Fruit fly (Drosophila melanogaster) whole organism, embryonic: Measurements from ENCODE around the gene Hmt4-20.

Source experiments
- Adf1 ChIP-seq: fragments of 200-800 bp; sonication (Bioruptor generic); IDR thresholded peaks from 2 replicates; pipeline ENCODE4 v1.3.6; 2022; ENCODE audit warnings: missing biosample characterization, missing genetic modification characterization
- BEAF-32 ChIP-seq: fragments of 200-800 bp; sonication (Bioruptor generic); optimal IDR thresholded peaks from 3 replicates; lab custom pipeline; 2017; ENCODE audit warnings: missing biosample characterization, missing genetic modification characterization, mild to moderate bottlenecking, moderate library complexity, missing genetic modification reagents
- CG10267 ChIP-seq: fragments of 200-800 bp; sonication (Bioruptor generic); optimal IDR thresholded peaks from 2 replicates; lab custom pipeline; 2018; ENCODE audit warnings: missing biosample characterization, mild to moderate bottlenecking, missing genetic modification characterization, moderate library complexity
- CG11504 ChIP-seq: fragments of 200-800 bp; sonication (Bioruptor generic); optimal IDR thresholded peaks from 3 replicates; lab custom pipeline; 2019; ENCODE audit warnings: missing biosample characterization, mild to moderate bottlenecking, missing genetic modification characterization, moderate library complexity
- CG12236 ChIP-seq: fragments of 200-800 bp; sonication (Bioruptor generic); optimal IDR thresholded peaks from 2 replicates; lab custom pipeline; 2016; ENCODE audit warnings: missing biosample characterization, missing genetic modification characterization
- CG13287 ChIP-seq: fragments of 200-800 bp; sonication (Bioruptor generic); IDR thresholded peaks from 2 replicates; pipeline ENCODE4 v1.3.6; 2022; ENCODE audit warnings: missing biosample characterization, missing genetic modification characterization; ENCODE audit not compliant: partially characterized antibody
- CG13296 ChIP-seq: fragments of 200-800 bp; sonication (Bioruptor generic); optimal IDR thresholded peaks from 3 replicates; lab custom pipeline; 2018; ENCODE audit warnings: missing biosample characterization, mild to moderate bottlenecking, missing genetic modification characterization
- CG15011 ChIP-seq: fragments of 200-800 bp; sonication (Bioruptor generic); optimal IDR thresholded peaks from 3 replicates; lab custom pipeline; 2018; ENCODE audit warnings: missing biosample characterization, mild to moderate bottlenecking, missing genetic modification characterization
- CG1603 ChIP-seq: fragments of 200-800 bp; sonication (Bioruptor generic); optimal IDR thresholded peaks from 2 replicates; lab custom pipeline; 2019; ENCODE audit warnings: missing biosample characterization, mild to moderate bottlenecking, missing genetic modification characterization, moderate library complexity
- CG17186 ChIP-seq: fragments of 200-800 bp; sonication (Bioruptor generic); optimal IDR thresholded peaks from 3 replicates; lab custom pipeline; 2017; ENCODE audit warnings: missing biosample characterization, missing genetic modification reagents, missing genetic modification characterization
- CG17829 ChIP-seq: fragments of 200-800 bp; optimal IDR thresholded peaks from 2 replicates; lab custom pipeline; 2019; ENCODE audit warnings: missing biosample characterization, mild to moderate bottlenecking, missing genetic modification characterization, moderate library complexity
- CG17912 ChIP-seq: fragments of 200-800 bp; sonication (Bioruptor generic); optimal IDR thresholded peaks from 2 replicates; lab custom pipeline; 2018; ENCODE audit warnings: missing biosample characterization, mild to moderate bottlenecking, missing genetic modification characterization
- CG30020 ChIP-seq: fragments of 200-800 bp; optimal IDR thresholded peaks from 2 replicates; lab custom pipeline; 2019; ENCODE audit warnings: missing biosample characterization, mild to moderate bottlenecking, missing genetic modification characterization, moderate library complexity
- CG30403 ChIP-seq: fragments of 200-800 bp; sonication (Bioruptor generic); optimal IDR thresholded peaks from 3 replicates; lab custom pipeline; 2016; ENCODE audit warnings: missing biosample characterization, missing genetic modification characterization
- CG32767 ChIP-seq: fragments of 200-800 bp; sonication (Bioruptor generic); IDR thresholded peaks from 2 replicates; pipeline ENCODE4 v1.3.6; 2022; ENCODE audit warnings: missing biosample characterization, missing genetic modification characterization
- CG34376 ChIP-seq: fragments of 200-800 bp; sonication (Bioruptor generic); optimal IDR thresholded peaks from 2 replicates; lab custom pipeline; 2018; ENCODE audit warnings: missing biosample characterization, mild to moderate bottlenecking, missing genetic modification characterization
- CG4328 ChIP-seq: fragments of 200-800 bp; sonication (Bioruptor generic); optimal IDR thresholded peaks from 3 replicates; lab custom pipeline; 2017; ENCODE audit warnings: missing biosample characterization, missing genetic modification reagents, missing genetic modification characterization
- CG4404 ChIP-seq: fragments of 200-800 bp; sonication (Bioruptor generic); IDR thresholded peaks from 2 replicates; pipeline ENCODE4 v1.3.6; 2022; ENCODE audit warnings: missing biosample characterization, missing genetic modification characterization
- CG6791 ChIP-seq: fragments of 200-800 bp; sonication (Bioruptor generic); IDR thresholded peaks from 3 replicates; pipeline ENCODE4 v1.3.6; 2022; ENCODE audit warnings: missing biosample characterization, missing genetic modification characterization; ENCODE audit not compliant: partially characterized antibody
- CG8924 ChIP-seq: fragments of 200-800 bp; optimal IDR thresholded peaks from 3 replicates; lab custom pipeline; 2019; ENCODE audit warnings: missing biosample characterization, mild to moderate bottlenecking, missing genetic modification characterization, moderate library complexity
- CTCF ChIP-seq: fragments of 200-800 bp; sonication (Bioruptor generic); optimal IDR thresholded peaks from 2 replicates; lab custom pipeline; 2017; ENCODE audit warnings: missing biosample characterization, mild to moderate bottlenecking, missing genetic modification characterization, moderate library complexity
- D ChIP-seq, 2 experiments: fragments of 200-800 bp in 1 of 2; fragments of >200 bp in 1 of 2; sonication (Bioruptor generic) in 1 of 2; optimal IDR thresholded peaks; 2 replicates in 1 of 2; 3 replicates in 1 of 2; lab custom pipeline; 2017; ENCODE audit warnings: mild to moderate bottlenecking in 1 of 2, missing biosample characterization in 1 of 2, missing genetic modification characterization in 1 of 2, missing genetic modification reagents in 1 of 2
- Dll ChIP-seq: fragments of 200-800 bp; sonication (Bioruptor generic); IDR thresholded peaks from 4 replicates; pipeline ENCODE4 v1.3.6; 2022; ENCODE audit warnings: missing biosample characterization, missing genetic modification characterization; ENCODE audit not compliant: partially characterized antibody
- Dp ChIP-seq: fragments of 200-800 bp; sonication (Bioruptor generic); optimal IDR thresholded peaks from 2 replicates; lab custom pipeline; 2018; ENCODE audit warnings: missing biosample characterization, mild to moderate bottlenecking, missing genetic modification characterization, moderate library complexity
- E2f2 ChIP-seq: fragments of 200-800 bp; sonication (Bioruptor generic); IDR thresholded peaks from 2 replicates; pipeline ENCODE4 v1.3.6; 2022; ENCODE audit warnings: missing biosample characterization, missing genetic modification characterization
- Fer3 ChIP-seq: fragments of 200-800 bp; sonication (Bioruptor generic); optimal IDR thresholded peaks from 2 replicates; lab custom pipeline; 2018; ENCODE audit warnings: missing biosample characterization, mild to moderate bottlenecking, missing genetic modification characterization, moderate library complexity
- GATAe ChIP-seq: fragments of 200-800 bp; sonication (Bioruptor generic); conservative IDR thresholded peaks from 2 replicates; pipeline ENCODE4 v1.3.6; 2022; ENCODE audit warnings: missing biosample characterization, missing genetic modification characterization
- Lim3 ChIP-seq: fragments of 200-800 bp; sonication (Bioruptor generic); IDR thresholded peaks from 2 replicates; pipeline ENCODE4 v1.3.6; 2022; ENCODE audit warnings: missing biosample characterization, missing genetic modification characterization
- MTF-1 ChIP-seq: fragments of 200-800 bp; sonication (Bioruptor generic); optimal IDR thresholded peaks from 2 replicates; lab custom pipeline; 2018; ENCODE audit warnings: missing biosample characterization, mild to moderate bottlenecking, missing genetic modification characterization, borderline replicate concordance
- Nf-YA ChIP-seq: fragments of 200-800 bp; sonication (Bioruptor generic); IDR thresholded peaks from 2 replicates; pipeline ENCODE4 v1.3.6; 2022; ENCODE audit warnings: missing biosample characterization, missing genetic modification characterization
- Pdp1 ChIP-seq, 2 experiments: fragments of 200-800 bp; sonication (Bioruptor generic); optimal IDR thresholded peaks; 3 replicates each; lab custom pipeline; 2016; ENCODE audit warnings: missing biosample characterization in 2 of 2, missing genetic modification characterization in 2 of 2, mild to moderate bottlenecking in 1 of 2, moderate library complexity in 1 of 2
- Scr ChIP-seq: fragments of 200-800 bp; sonication (Bioruptor generic); IDR thresholded peaks from 2 replicates; pipeline ENCODE4 v1.3.6; 2022; ENCODE audit warnings: missing biosample characterization, missing genetic modification characterization; ENCODE audit not compliant: partially characterized antibody
- Sin3A ChIP-seq: fragments of >200 bp; optimal IDR thresholded peaks from 2 replicates; lab custom pipeline; 2018
- Sry-δ ChIP-seq: fragments of 200-800 bp; sonication (Bioruptor generic); optimal IDR thresholded peaks from 2 replicates; lab custom pipeline; 2016; ENCODE audit warnings: missing biosample characterization, missing genetic modification characterization
- YL-1 ChIP-seq: fragments of 200-800 bp; sonication (Bioruptor generic); optimal IDR thresholded peaks from 3 replicates; lab custom pipeline; 2017; ENCODE audit warnings: missing biosample characterization, mild to moderate bottlenecking, missing genetic modification characterization
- amos ChIP-seq: fragments of 200-800 bp; sonication (Bioruptor generic); IDR thresholded peaks from 2 replicates; pipeline ENCODE4 v1.3.6; 2022; ENCODE audit warnings: missing biosample characterization, missing genetic modification characterization; ENCODE audit not compliant: partially characterized antibody
- cas ChIP-seq: fragments of 200-800 bp; sonication (Bioruptor generic); IDR thresholded peaks from 2 replicates; pipeline ENCODE4 v1.3.6; 2022; ENCODE audit warnings: missing biosample characterization, missing genetic modification characterization
- ci ChIP-seq: fragments of 200-800 bp; sonication (Bioruptor generic); IDR thresholded peaks from 3 replicates; pipeline ENCODE4 v1.3.6; 2022; ENCODE audit warnings: missing biosample characterization, missing genetic modification characterization
- fd96Cb ChIP-seq: fragments of 200-800 bp; sonication (Bioruptor generic); optimal IDR thresholded peaks from 2 replicates; lab custom pipeline; 2018; ENCODE audit warnings: missing biosample characterization, mild to moderate bottlenecking, missing genetic modification characterization, moderate library complexity
- nerfin-2 ChIP-seq: fragments of 200-800 bp; sonication (Bioruptor generic); IDR thresholded peaks from 2 replicates; pipeline ENCODE4 v1.3.6; 2022; ENCODE audit warnings: missing biosample characterization, missing genetic modification characterization; ENCODE audit not compliant: partially characterized antibody
- oc ChIP-seq: fragments of 200-800 bp; sonication (Bioruptor generic); optimal IDR thresholded peaks from 2 replicates; lab custom pipeline; 2018; ENCODE audit warnings: missing biosample characterization, mild to moderate bottlenecking, missing genetic modification characterization, moderate library complexity
- row ChIP-seq: fragments of 200-800 bp; sonication (Bioruptor generic); IDR thresholded peaks from 3 replicates; pipeline ENCODE4 v1.3.6; 2022; ENCODE audit warnings: missing biosample characterization, missing genetic modification characterization
- run ChIP-seq: fragments of 200-800 bp; sonication (Bioruptor generic); optimal IDR thresholded peaks from 3 replicates; lab custom pipeline; 2018; ENCODE audit warnings: missing biosample characterization, mild to moderate bottlenecking, missing genetic modification characterization
- sd ChIP-seq: fragments of 200-800 bp; sonication (Bioruptor generic); optimal IDR thresholded peaks from 3 replicates; lab custom pipeline; 2018; ENCODE audit warnings: missing biosample characterization, mild to moderate bottlenecking, missing genetic modification characterization, moderate library complexity
- stwl ChIP-seq: fragments of 200-800 bp; sonication (Bioruptor generic); optimal IDR thresholded peaks from 3 replicates; lab custom pipeline; 2018; ENCODE audit warnings: missing biosample characterization, mild to moderate bottlenecking, missing genetic modification characterization, moderate library complexity
- tap ChIP-seq: fragments of 200-800 bp; optimal IDR thresholded peaks from 3 replicates; lab custom pipeline; 2019; ENCODE audit warnings: missing biosample characterization, mild to moderate bottlenecking, missing genetic modification characterization, moderate library complexity
- unc-4 ChIP-seq: fragments of 200-800 bp; sonication (Bioruptor generic); IDR thresholded peaks from 2 replicates; pipeline ENCODE4 v1.3.6; 2022; ENCODE audit warnings: missing biosample characterization, missing genetic modification characterization; ENCODE audit not compliant: partially characterized antibody
- vnd ChIP-seq: fragments of 200-800 bp; sonication (Bioruptor generic); IDR thresholded peaks from 3 replicates; pipeline ENCODE4 v1.3.6; 2022; ENCODE audit warnings: missing biosample characterization, missing genetic modification characterization; ENCODE audit not compliant: partially characterized antibody

The Hmt4-20 gene

DNA sequence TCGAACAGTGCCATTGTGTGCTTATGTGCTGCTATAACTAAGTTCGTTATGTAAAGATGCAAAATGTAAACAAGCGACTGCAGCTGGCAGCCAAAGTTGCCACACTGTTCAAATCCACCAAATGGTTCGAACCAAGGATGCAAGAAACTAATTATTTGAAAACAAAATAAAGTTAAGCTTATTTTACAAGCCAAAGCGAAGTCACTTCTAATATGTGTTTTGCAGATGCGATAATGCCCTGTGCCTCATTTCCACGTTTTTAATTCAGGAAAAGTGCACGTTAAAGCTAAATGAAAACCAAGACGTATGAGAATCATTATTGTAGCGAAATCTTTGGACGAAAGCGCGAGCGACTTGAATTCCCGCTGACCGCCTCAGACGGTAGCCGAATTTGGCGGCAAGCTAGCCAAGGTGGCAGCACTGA, 34.7 kb downstream of the Hmt4-20 start, which contains the start of the genes CG13365 and Vsp37A (continued):
- TF ChIP-seq tap (tag; lab: Kevin White, UChicago): no peak
- TF ChIP-seq MTF-1 (GFP tag; lab: Kevin White, UChicago): no peak
- no peak for TF ChIP-seq cas (GFP tag; lab: Robert Waterston, UW)
- no peak for TF ChIP-seq CG32767 (GFP tag; lab: Robert Waterston, UW)
- no peak for TF ChIP-seq CG15011 (GFP tag; lab: Kevin White, UChicago)
- peak; percentile 66 for TF ChIP-seq YL-1 (GFP tag; lab: Kevin White, UChicago)
- no peak for TF ChIP-seq D (optimal IDR thresholded peaks at IDR 0.05; lab: Kevin White, UChicago)
- TF ChIP-seq D (GFP tag; optimal IDR thresholded peaks at IDR 0.05; lab: Kevin White, UChicago): peak; percentile 11

DNA sequence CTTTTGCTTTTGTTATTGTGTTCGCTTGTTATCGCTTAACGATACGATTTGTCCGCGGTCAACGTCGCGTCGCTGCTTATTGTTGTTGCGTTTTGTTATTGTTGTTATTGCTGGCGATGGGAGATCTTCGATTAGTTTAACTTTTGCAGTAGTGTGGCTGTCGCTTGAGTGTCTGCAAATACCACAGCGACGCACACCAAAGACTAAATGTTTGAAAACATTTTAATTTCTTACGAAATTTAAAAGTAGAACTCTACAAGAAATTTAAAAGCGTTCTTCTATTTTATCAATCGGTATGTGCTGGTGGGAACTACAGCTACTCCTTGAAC, 35.8 kb downstream of the Hmt4-20 start, which contains the start of gene spdi:
TSS of gene spdi (minus strand) at position 94 of the 329 bp plus-strand sequence.
- TF ChIP-seq CG11504 (tag; lab: Kevin White, UChicago): peak; percentile 5
- peak; percentile 59; the same call in 2 of the 3 replicates for TF ChIP-seq row
- no peak for TF ChIP-seq CG30403 (GFP tag; lab: Kevin White, UChicago)
- peak; percentile 12 for TF ChIP-seq CG30020 (tag; lab: Kevin White, UChicago)
- peak; percentile 48; the same call in 1 of the 2 replicates for TF ChIP-seq amos (GFP tag; lab: Robert Waterston, UW)
- TF ChIP-seq CG17829 (tag; lab: Kevin White, UChicago): peak; percentile 76
- no peak for TF ChIP-seq Nf-YA (GFP tag; lab: Robert Waterston, UW)
- TF ChIP-seq CG10267 (tag; lab: Kevin White, UChicago): peak; percentile 29
- TF ChIP-seq unc-4 (GFP tag; lab: Robert Waterston, UW): 0 out of 2 replicates have a peak, but pooled peaks have one; percentile 36
- TF ChIP-seq CG4404: no peak
- peak; percentile 50; the same call in 1 of the 3 replicates for TF ChIP-seq CG6791 (GFP tag; lab: Robert Waterston, UW)
- peak; percentile 61 for TF ChIP-seq Dp
- TF ChIP-seq CG13296: no peak
- no peak for TF ChIP-seq run
- peak; percentile 38 for TF ChIP-seq CG1603 (tag; lab: Kevin White, UChicago)
- peak; percentile 46 for TF ChIP-seq CG17186
- no peak for TF ChIP-seq fd96Cb (tag; lab: Kevin White, UChicago)
- TF ChIP-seq CG17912 (GFP tag; lab: Kevin White, UChicago): peak; percentile 26
- peak; percentile 28; the same call in 1 of the 3 replicates for TF ChIP-seq ci (GFP tag; lab: Robert Waterston, UW)
- peak; percentile 8 for TF ChIP-seq CTCF (GFP tag; lab: Kevin White, UChicago)
- peak; percentile 91 for TF ChIP-seq Adf1 (GFP tag; lab: Robert Waterston, UW)
- peak; percentile 48 for TF ChIP-seq BEAF-32
- TF ChIP-seq Sin3A: peak; percentile 39
- TF ChIP-seq oc (tag; lab: Kevin White, UChicago): no peak
- no peak for TF ChIP-seq Fer3 (tag; lab: Kevin White, UChicago)
- peak; percentile 66 for TF ChIP-seq E2f2 (GFP tag; lab: Robert Waterston, UW)
- peak in 1 of 2 experiments; percentile 39 for TF ChIP-seq Pdp1 (GFP tag; optimal IDR thresholded peaks at IDR 0.05; lab: Kevin White, UChicago)
- no peak for TF ChIP-seq Lim3 (GFP tag; lab: Robert Waterston, UW)
- no peak for TF ChIP-seq CG12236 (GFP tag; lab: Kevin White, UChicago)
- peak; percentile 28 for TF ChIP-seq CG34376
- peak; percentile 47 for TF ChIP-seq Scr (GFP tag; lab: Robert Waterston, UW)
- no peak for TF ChIP-seq CG4328 (GFP tag; lab: Kevin White, UChicago)
- TF ChIP-seq CG8924: peak; percentile 71
- TF ChIP-seq GATAe (GFP tag; lab: Robert Waterston, UW): no peak
- peak; percentile 89 for TF ChIP-seq Sry-δ (GFP tag; lab: Kevin White, UChicago)
- peak; percentile 42; the same call in 2 of the 4 replicates for TF ChIP-seq Dll
- no peak for TF ChIP-seq vnd
- TF ChIP-seq CG13287 (GFP tag; lab: Robert Waterston, UW): peak; percentile 58; the same call in 1 of the 2 replicates
- TF ChIP-seq sd (tag; lab: Kevin White, UChicago): peak; percentile 58
- TF ChIP-seq nerfin-2 (GFP tag; lab: Robert Waterston, UW): 0 out of 2 replicates have a peak, but pooled peaks have one; percentile 41
- TF ChIP-seq stwl: peak; percentile 81
